Worm (Caenorhabditis elegans): ENCODE results near the gene C23G10.2.

DNA sequence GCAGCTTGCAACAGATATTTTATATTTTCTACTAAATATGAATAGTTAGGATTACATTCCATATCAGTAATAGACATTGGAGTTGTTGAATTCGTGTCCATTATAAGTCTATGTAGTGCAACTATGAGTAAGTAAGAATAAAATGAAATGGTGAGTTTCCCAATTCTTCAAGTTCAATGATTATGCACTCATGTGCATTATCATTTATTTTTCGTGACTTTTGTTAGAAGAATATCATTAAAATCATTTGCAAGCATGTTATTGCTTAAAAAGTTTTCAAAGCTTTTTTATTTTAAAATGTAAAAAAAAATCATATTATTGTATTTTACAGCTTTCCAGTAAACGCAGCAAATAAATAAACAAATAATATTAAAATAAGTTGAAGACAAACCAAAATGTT lies 48.8 kb downstream of the C23G10.2 start, which contains the start of gene srg-9:
- TF ChIP-seq vab-15 (tag; optimal IDR thresholded peaks at IDR 0.05) (no peak), alr-1 (tag; optimal IDR thresholded peaks at IDR 0.05; ENCODE audit: borderline replicate concordance) (no peak), lin-39 (tag; optimal IDR thresholded peaks at IDR 0.05) (no peak), egl-27 (tag; optimal IDR thresholded peaks at IDR 0.05) (no peak), ceh-82 (tag; optimal IDR thresholded peaks at IDR 0.05) (no peak), ama-1 (optimal IDR thresholded peaks at IDR 0.05) (no peak), nhr-90 (tag; optimal IDR thresholded peaks at IDR 0.05; ENCODE audit: poor library complexity) (no peak), nhr-12 (tag; optimal IDR thresholded peaks at IDR 0.05) (no peak), aly-2 (tag; optimal IDR thresholded peaks at IDR 0.05) (no peak)
